Fruit fly (Drosophila melanogaster) whole organism, embryonic: ENCODE measurements around the gene CG33647.

ENCODE experiments used
- Atf-2 ChIP-seq: fragments of 200-800 bp; sonication (Bioruptor generic); optimal IDR thresholded peaks from 2 replicates; lab custom pipeline; 2016; ENCODE audit warnings: missing biosample characterization, missing genetic modification characterization
- Awh ChIP-seq: fragments of 200-800 bp; sonication (Bioruptor generic); IDR thresholded peaks from 2 replicates; pipeline ENCODE4, ENCODE4 v1.3.6; 2022; ENCODE audit warnings: missing biosample characterization, missing genetic modification characterization
- CG10147 ChIP-seq: fragments of 200-800 bp; sonication (Bioruptor generic); optimal IDR thresholded peaks from 2 replicates; lab custom pipeline; 2019; ENCODE audit warnings: missing biosample characterization, mild to moderate bottlenecking, missing genetic modification characterization, moderate library complexity
- CG10654 ChIP-seq: fragments of 200-800 bp; sonication (Bioruptor generic); optimal IDR thresholded peaks from 2 replicates; lab custom pipeline; 2016; ENCODE audit warnings: missing biosample characterization, missing genetic modification characterization
- CG12744 ChIP-seq: fragments of 200-800 bp; sonication (Bioruptor generic); optimal IDR thresholded peaks from 2 replicates; lab custom pipeline; 2016; ENCODE audit warnings: missing biosample characterization, missing genetic modification characterization
- CG13424 ChIP-seq: fragments of 200-800 bp; sonication (Bioruptor generic); optimal IDR thresholded peaks from 2 replicates; lab custom pipeline; 2019; ENCODE audit warnings: missing biosample characterization, mild to moderate bottlenecking, missing genetic modification characterization, moderate library complexity
- CG1529 ChIP-seq: fragments of 200-800 bp; sonication (Bioruptor generic); optimal IDR thresholded peaks from 3 replicates; lab custom pipeline; 2018; ENCODE audit warnings: missing biosample characterization, missing genetic modification characterization
- CG15696 ChIP-seq: fragments of 200-800 bp; sonication (Bioruptor generic); optimal IDR thresholded peaks from 2 replicates; lab custom pipeline; 2019; ENCODE audit warnings: missing biosample characterization, mild to moderate bottlenecking, missing genetic modification characterization, moderate library complexity
- CG1603 ChIP-seq: fragments of 200-800 bp; sonication (Bioruptor generic); optimal IDR thresholded peaks from 2 replicates; lab custom pipeline; 2019; ENCODE audit warnings: missing biosample characterization, mild to moderate bottlenecking, missing genetic modification characterization, moderate library complexity
- CG17912 ChIP-seq: fragments of 200-800 bp; sonication (Bioruptor generic); optimal IDR thresholded peaks from 2 replicates; lab custom pipeline; 2018; ENCODE audit warnings: missing biosample characterization, mild to moderate bottlenecking, missing genetic modification characterization
- CG18011 ChIP-seq: fragments of 200-800 bp; sonication (Bioruptor generic); optimal IDR thresholded peaks from 2 replicates; lab custom pipeline; 2017; ENCODE audit warnings: missing biosample characterization, missing genetic modification characterization, mild to moderate bottlenecking, moderate library complexity, missing genotype
- CG31224 ChIP-seq: fragments of 200-800 bp; sonication (Bioruptor generic); IDR thresholded peaks from 2 replicates; pipeline ENCODE4 v1.3.6; 2022; ENCODE audit warnings: missing biosample characterization, missing genetic modification characterization
- CG32767 ChIP-seq: fragments of 200-800 bp; sonication (Bioruptor generic); IDR thresholded peaks from 2 replicates; pipeline ENCODE4 v1.3.6; 2022; ENCODE audit warnings: missing biosample characterization, missing genetic modification characterization
- CG34376 ChIP-seq: fragments of 200-800 bp; sonication (Bioruptor generic); optimal IDR thresholded peaks from 2 replicates; lab custom pipeline; 2018; ENCODE audit warnings: missing biosample characterization, mild to moderate bottlenecking, missing genetic modification characterization
- CG8281 ChIP-seq: fragments of 200-800 bp; sonication (Bioruptor generic); optimal IDR thresholded peaks from 2 replicates; lab custom pipeline; 2018; ENCODE audit warnings: missing biosample characterization, mild to moderate bottlenecking, missing genetic modification characterization, moderate library complexity
- CG9609 ChIP-seq: fragments of 200-800 bp; sonication (Bioruptor generic); optimal IDR thresholded peaks from 3 replicates; lab custom pipeline; 2016; ENCODE audit warnings: missing biosample characterization, missing genetic modification characterization
- Chrac-16 ChIP-seq: fragments of 200-800 bp; sonication (Bioruptor generic); optimal IDR thresholded peaks from 3 replicates; lab custom pipeline; 2016; ENCODE audit warnings: missing biosample characterization, missing genetic modification characterization
- Ets65A ChIP-seq: fragments of 200-800 bp; sonication (Bioruptor generic); peaks from one replicate; lab custom pipeline; 2016; ENCODE audit warnings: missing biosample characterization, missing genetic modification characterization
- Fer1 ChIP-seq: fragments of 200-800 bp; sonication (Bioruptor generic); optimal IDR thresholded peaks from 2 replicates; lab custom pipeline; 2017; ENCODE audit warnings: missing biosample characterization, mild to moderate bottlenecking, missing genetic modification characterization
- HLH54F ChIP-seq: fragments of 200-800 bp; sonication (Bioruptor generic); optimal IDR thresholded peaks from 3 replicates; lab custom pipeline; 2016; ENCODE audit warnings: missing biosample characterization, missing genetic modification characterization
- Hand ChIP-seq: fragments of 200-800 bp; sonication (Bioruptor generic); optimal IDR thresholded peaks from 2 replicates; lab custom pipeline; 2017; ENCODE audit warnings: mild to moderate bottlenecking, missing biosample characterization, missing genetic modification reagents, missing genetic modification characterization
- Hr51 ChIP-seq, 2 experiments: fragments of 200-800 bp; sonication (Bioruptor generic); optimal IDR thresholded peaks; 2 replicates in 1 of 2; 3 replicates in 1 of 2; lab custom pipeline; 2016 to 2018; ENCODE audit warnings: missing biosample characterization in 2 of 2, missing genetic modification characterization in 2 of 2, mild to moderate bottlenecking in 1 of 2, moderate library complexity in 1 of 2
- Lhr ChIP-seq: fragments of 200-800 bp; sonication (Bioruptor generic); optimal IDR thresholded peaks from 3 replicates; lab custom pipeline; 2017; ENCODE audit warnings: mild to moderate bottlenecking, missing biosample characterization, missing genetic modification reagents, missing genetic modification characterization
- NfI ChIP-seq: fragments of 200-800 bp; sonication (Bioruptor generic); optimal IDR thresholded peaks from 3 replicates; lab custom pipeline; 2018; ENCODE audit warnings: missing biosample characterization, mild to moderate bottlenecking, missing genetic modification characterization, moderate library complexity
- Pdp1 ChIP-seq, 2 experiments: fragments of 200-800 bp; sonication (Bioruptor generic); optimal IDR thresholded peaks; 3 replicates each; lab custom pipeline; 2016; ENCODE audit warnings: missing biosample characterization in 2 of 2, missing genetic modification characterization in 2 of 2, mild to moderate bottlenecking in 1 of 2, moderate library complexity in 1 of 2
- Ptx1 ChIP-seq: fragments of 200-800 bp; sonication (Bioruptor generic); IDR thresholded peaks from 2 replicates; pipeline ENCODE4 v1.3.6; 2022; ENCODE audit warnings: missing biosample characterization, missing genetic modification characterization
- Stat92E ChIP-seq, 3 experiments: fragments of >200 bp in 2 of 3; fragments of 200-800 bp in 1 of 3; sonication (Bioruptor generic) in 1 of 3; optimal IDR thresholded peaks; 2 replicates each; lab custom pipeline; 2017 to 2019; ENCODE audit warnings: missing biosample characterization in 3 of 3, missing genetic modification characterization in 3 of 3, mild to moderate bottlenecking in 1 of 3, moderate library complexity in 1 of 3
- bbx ChIP-seq: fragments of 200-800 bp; sonication (Bioruptor generic); IDR thresholded peaks from 2 replicates; pipeline ENCODE4 v1.3.6; 2022; ENCODE audit warnings: missing biosample characterization, missing genetic modification characterization; ENCODE audit not compliant: partially characterized antibody
- bsh ChIP-seq, 2 experiments: fragments of 200-800 bp; sonication (Bioruptor generic); optimal IDR thresholded peaks; 2 replicates each; lab custom pipeline; 2017 to 2018; ENCODE audit warnings: mild to moderate bottlenecking in 2 of 2, missing biosample characterization in 2 of 2, missing genetic modification characterization in 2 of 2, moderate library complexity in 1 of 2
- ci ChIP-seq: fragments of 200-800 bp; sonication (Bioruptor generic); IDR thresholded peaks from 3 replicates; pipeline ENCODE4 v1.3.6; 2022; ENCODE audit warnings: missing biosample characterization, missing genetic modification characterization
- dysf ChIP-seq: fragments of 200-800 bp; sonication (Bioruptor generic); IDR thresholded peaks from 3 replicates; pipeline ENCODE4 v1.3.6; 2022; ENCODE audit warnings: missing biosample characterization, missing genetic modification characterization
- eve ChIP-seq, 2 experiments: fragments of >200 bp; optimal IDR thresholded peaks; 2 replicates each; lab custom pipeline; 2017; ENCODE audit warnings: missing biosample characterization in 2 of 2, missing genetic modification characterization in 2 of 2
- eyg ChIP-seq: fragments of 200-800 bp; sonication (Bioruptor generic); optimal IDR thresholded peaks from 3 replicates; lab custom pipeline; 2016; ENCODE audit warnings: missing biosample characterization, missing genetic modification characterization
- fru ChIP-seq: fragments of >200 bp; optimal IDR thresholded peaks from 2 replicates; lab custom pipeline; 2017
- grn ChIP-seq: fragments of 200-800 bp; sonication (Bioruptor generic); optimal IDR thresholded peaks from 3 replicates; lab custom pipeline; 2017; ENCODE audit warnings: missing biosample characterization, missing genetic modification characterization
- gro ChIP-seq: fragments of 200-800 bp; sonication (Bioruptor generic); optimal IDR thresholded peaks from 2 replicates; lab custom pipeline; 2016; ENCODE audit warnings: missing biosample characterization, missing genetic modification characterization
- gsb ChIP-seq: fragments of 200-800 bp; sonication (Bioruptor generic); IDR thresholded peaks from 2 replicates; pipeline ENCODE4 v1.3.6; 2022; ENCODE audit warnings: missing biosample characterization, missing genetic modification characterization
- lola ChIP-seq, 3 experiments: fragments of >200 bp in 2 of 3; fragments of 200-800 bp in 1 of 3; sonication (Bioruptor generic) in 1 of 3; optimal IDR thresholded peaks; 2 replicates each; lab custom pipeline; 2017 to 2019; ENCODE audit warnings: missing biosample characterization in 3 of 3, missing genetic modification characterization in 3 of 3, mild to moderate bottlenecking in 1 of 3, moderate library complexity in 1 of 3
- mam ChIP-seq: fragments of 200-800 bp; sonication (Bioruptor generic); optimal IDR thresholded peaks from 3 replicates; lab custom pipeline; 2016; ENCODE audit warnings: missing biosample characterization, missing genetic modification characterization
- nmo ChIP-seq: fragments of 200-800 bp; sonication (Bioruptor generic); optimal IDR thresholded peaks from 2 replicates; lab custom pipeline; 2018; ENCODE audit warnings: missing biosample characterization, mild to moderate bottlenecking, missing genetic modification characterization, moderate library complexity
- nom ChIP-seq: fragments of 200-800 bp; sonication (Bioruptor generic); optimal IDR thresholded peaks from 2 replicates; lab custom pipeline; 2017; ENCODE audit warnings: missing biosample characterization, missing genetic modification characterization, mild to moderate bottlenecking, moderate library complexity, missing genetic modification reagents
- phol ChIP-seq: fragments of 200-800 bp; sonication (Bioruptor generic); optimal IDR thresholded peaks from 3 replicates; lab custom pipeline; 2018; ENCODE audit warnings: missing biosample characterization, mild to moderate bottlenecking, missing genetic modification characterization, moderate library complexity
- prd ChIP-seq, 3 experiments: fragments of >200 bp in 2 of 3; fragments of 200-800 bp in 1 of 3; sonication (Bioruptor generic) in 1 of 3; optimal IDR thresholded peaks in 2 of 3; IDR thresholded peaks in 1 of 3; 2 replicates in 2 of 3; 3 replicates in 1 of 3; pipeline versions ENCODE4 v1.3.6 to Lab custom; 2017 to 2022; ENCODE audit warnings: missing biosample characterization in 1 of 3, missing genetic modification characterization in 1 of 3
- sqz ChIP-seq: fragments of 200-800 bp; sonication (Bioruptor generic); optimal IDR thresholded peaks from 3 replicates; lab custom pipeline; 2018; ENCODE audit warnings: missing biosample characterization, mild to moderate bottlenecking, missing genetic modification characterization
- unpg ChIP-seq: fragments of 200-800 bp; sonication (Bioruptor generic); optimal IDR thresholded peaks from 3 replicates; lab custom pipeline; 2018; ENCODE audit warnings: missing biosample characterization, mild to moderate bottlenecking, missing genetic modification characterization, moderate library complexity
- vvl ChIP-seq: fragments of 200-800 bp; sonication (Bioruptor generic); IDR thresholded peaks from 2 replicates; pipeline ENCODE4 v1.3.6; 2022; ENCODE audit warnings: missing biosample characterization, missing genetic modification characterization
- zfh2 ChIP-seq: fragments of 200-800 bp; sonication (Bioruptor generic); optimal IDR thresholded peaks from 2 replicates; lab custom pipeline; 2016; ENCODE audit warnings: missing biosample characterization, missing genetic modification characterization

CG33647 gene

DNA sequence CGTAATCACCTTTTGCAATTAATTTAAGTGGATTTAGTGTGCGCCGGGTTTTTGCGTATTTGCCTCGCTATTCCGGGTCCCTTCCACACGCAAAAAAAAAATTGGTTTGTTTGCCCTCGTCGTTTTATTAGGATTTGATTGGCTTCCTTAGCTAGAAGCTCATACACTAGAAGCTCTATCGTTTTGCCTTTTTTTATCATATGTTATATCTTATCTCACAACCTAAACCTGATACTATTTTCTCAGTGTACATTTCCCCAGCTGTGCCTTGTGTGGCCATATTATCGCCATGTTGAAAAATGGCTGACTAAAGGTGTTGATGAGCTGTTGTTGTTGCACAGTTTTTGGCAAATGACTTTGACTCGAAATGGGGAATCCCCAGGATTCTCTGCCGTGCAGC is 45.4 kb upstream of the CG33647 start (continued):
- TF ChIP-seq HLH54F (peak; percentile 27), mam (GFP tag; lab: Kevin White, UChicago) (peak; percentile 35), CG12744 (GFP tag; lab: Kevin White, UChicago) (no peak), ci (GFP tag; lab: Robert Waterston, UW) (peak; percentile 49; the same call in 1 of the 3 replicates), NfI (GFP tag; lab: Kevin White, UChicago) (peak; percentile 35), Pdp1 (GFP tag; optimal IDR thresholded peaks at IDR 0.05; lab: Kevin White, UChicago) (peak; percentile 22 to 47), unpg (GFP tag; lab: Kevin White, UChicago) (peak; percentile 44), prd (optimal IDR thresholded peaks at IDR 0.05; lab: Kevin White, UChicago) (no peak), prd (GFP tag; IDR thresholded peaks at IDR 0.05; lab: Robert Waterston, UW) (peak; percentile 85), grn (GFP tag; lab: Kevin White, UChicago) (no peak), phol (peak; percentile 75), CG34376 (GFP tag; lab: Kevin White, UChicago) (no peak), CG32767 (GFP tag; lab: Robert Waterston, UW) (no peak), Fer1 (GFP tag; lab: Kevin White, UChicago) (peak; percentile 33), CG10147 (GFP tag; lab: Kevin White, UChicago) (no peak), CG1603 (peak; percentile 24), gsb (GFP tag; lab: Robert Waterston, UW) (peak; percentile 32; the same call in 1 of the 2 replicates), CG31224 (GFP tag; lab: Robert Waterston, UW) (0 out of 2 replicates have a peak, but pooled peaks have one; percentile 26), CG18011 (GFP tag; lab: Kevin White, UChicago) (no peak), vvl (GFP tag; lab: Robert Waterston, UW) (peak; percentile 40), Ptx1 (GFP tag; lab: Robert Waterston, UW) (peak; percentile 45), CG9609 (GFP tag; lab: Kevin White, UChicago) (peak; percentile 48), Chrac-16 (GFP tag; lab: Kevin White, UChicago) (peak; percentile 25), Ets65A (GFP tag; lab: Kevin White, UChicago) (peak; percentile 93), gro (GFP tag; lab: Kevin White, UChicago) (peak; percentile 16)

DNA sequence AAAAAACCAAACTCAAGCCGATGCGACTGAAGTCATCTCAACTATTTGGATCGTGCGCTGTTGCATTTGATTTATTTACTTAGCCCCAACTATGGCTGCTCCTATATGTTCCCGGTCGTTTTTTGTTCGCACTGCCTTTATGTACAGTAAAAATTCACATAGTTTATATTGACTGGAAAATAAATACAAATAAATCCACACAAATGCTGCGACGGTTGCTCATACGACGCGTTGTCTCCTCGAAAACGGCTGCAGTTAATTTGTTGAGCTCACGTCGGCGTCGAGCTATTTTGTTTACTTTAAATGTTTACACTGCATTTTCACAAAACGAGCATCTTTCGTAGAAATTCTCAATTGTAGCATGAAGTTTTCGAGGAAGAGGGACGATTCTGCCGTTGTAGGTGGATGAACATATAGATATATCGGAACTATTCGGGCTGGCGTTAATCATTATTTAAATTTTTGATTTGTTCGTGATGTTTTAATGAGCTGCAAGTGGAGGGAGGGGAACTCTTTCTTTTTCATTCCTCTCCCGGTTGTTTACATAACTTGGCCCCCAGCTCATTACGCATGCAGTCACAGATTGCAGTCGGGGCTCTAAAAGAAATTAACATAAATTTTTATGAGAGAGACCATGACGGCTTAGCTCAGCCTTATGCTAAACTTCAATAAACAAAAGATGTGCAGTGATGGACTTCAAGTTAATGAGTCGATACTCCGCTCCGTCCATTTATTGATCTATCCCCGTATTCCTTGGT is 44.1 kb upstream of the CG33647 start:
- no peak for TF ChIP-seq dysf (GFP tag; lab: Robert Waterston, UW)
- no peak for TF ChIP-seq Atf-2 (GFP tag; lab: Kevin White, UChicago)
- peak; percentile 32 for TF ChIP-seq CG15696 (tag; lab: Kevin White, UChicago)
- TF ChIP-seq bsh (GFP tag; optimal IDR thresholded peaks at IDR 0.05; lab: Kevin White, UChicago): peak in 1 of 2 experiments; percentile 29
- peak; percentile 1 for TF ChIP-seq CG1529 (GFP tag; lab: Kevin White, UChicago)
- peak; percentile 14 for TF ChIP-seq CG13424 (tag; lab: Kevin White, UChicago)
- TF ChIP-seq eve (GFP tag; optimal IDR thresholded peaks at IDR 0.05; lab: Kevin White, UChicago): no peak
- TF ChIP-seq fru (lab: Kevin White, UChicago): no peak
- no peak for TF ChIP-seq eyg (GFP tag; lab: Kevin White, UChicago)
- TF ChIP-seq nom: no peak
- no peak for TF ChIP-seq nmo
- peak in 1 of 3 experiments; percentile 28 for TF ChIP-seq lola (GFP tag; optimal IDR thresholded peaks at IDR 0.05; lab: Kevin White, UChicago)
- peak in 1 of 3 experiments; percentile 72 for TF ChIP-seq Stat92E (GFP tag; optimal IDR thresholded peaks at IDR 0.05; lab: Kevin White, UChicago)
- no peak for TF ChIP-seq Hr51 (GFP tag; optimal IDR thresholded peaks at IDR 0.05; lab: Kevin White, UChicago)
- TF ChIP-seq CG10654: no peak
- peak; percentile 4 for TF ChIP-seq CG8281 (tag; lab: Kevin White, UChicago)
- TF ChIP-seq bbx: no peak
- TF ChIP-seq Awh (GFP tag; lab: Robert Waterston, UW): peak; percentile 64; the same call in 1 of the 2 replicates
- TF ChIP-seq Hand (GFP tag; lab: Kevin White, UChicago): no peak
- no peak for TF ChIP-seq zfh2 (GFP tag; lab: Kevin White, UChicago)
- TF ChIP-seq Lhr (GFP tag; lab: Kevin White, UChicago): peak; percentile 19
- peak; percentile 38 for TF ChIP-seq CG17912
- peak; percentile 34 for TF ChIP-seq sqz (GFP tag; lab: Kevin White, UChicago)
